Worm (Caenorhabditis elegans) whole organism, late embryonic: ENCODE measurements around the gene T13F2.6.

Experiments used
- Y22D7AL.16 ChIP-seq: sonication (generic microtip); optimal IDR thresholded peaks from 2 replicates; lab custom pipeline; 2016; ENCODE audit warnings: missing genetic modification characterization, missing compliant biosample characterization
- elt-2 ChIP-seq: sonication (generic microtip); optimal IDR thresholded peaks from 2 replicates; lab custom pipeline; 2016; ENCODE audit warnings: missing genetic modification reagents, missing genetic modification characterization, missing compliant biosample characterization
- ets-4 ChIP-seq: sonication (generic microtip); optimal IDR thresholded peaks from 2 replicates; lab custom pipeline; 2016; ENCODE audit warnings: missing genetic modification characterization, missing compliant biosample characterization
- fkh-6 ChIP-seq: sonication (generic microtip); optimal IDR thresholded peaks from 2 replicates; lab custom pipeline; 2016; ENCODE audit warnings: missing genetic modification characterization, missing compliant biosample characterization
- hlh-8 ChIP-seq: sonication (generic microtip); optimal IDR thresholded peaks from 2 replicates; lab custom pipeline; 2016; ENCODE audit warnings: missing genotype, missing genetic modification characterization, missing compliant biosample characterization
- lim-6 ChIP-seq: sonication (generic microtip); optimal IDR thresholded peaks from 2 replicates; lab custom pipeline; 2016; ENCODE audit warnings: missing genetic modification characterization, missing compliant biosample characterization
- lin-11 ChIP-seq: fragments of 200-800 bp; sonication (Bioruptor generic); optimal IDR thresholded peaks from 2 replicates; lab custom pipeline; 2018; ENCODE audit warnings: mild to moderate bottlenecking, missing genetic modification characterization, missing compliant biosample characterization
- nhr-11 ChIP-seq: fragments of 150-350 bp; optimal IDR thresholded peaks from 2 replicates; lab custom pipeline; 2014; ENCODE audit warnings: missing biosample characterization, missing genetic modification characterization
- tbx-2 ChIP-seq: sonication (generic microtip); optimal IDR thresholded peaks from 2 replicates; lab custom pipeline; 2016; ENCODE audit warnings: missing genetic modification characterization, missing compliant biosample characterization

DNA sequence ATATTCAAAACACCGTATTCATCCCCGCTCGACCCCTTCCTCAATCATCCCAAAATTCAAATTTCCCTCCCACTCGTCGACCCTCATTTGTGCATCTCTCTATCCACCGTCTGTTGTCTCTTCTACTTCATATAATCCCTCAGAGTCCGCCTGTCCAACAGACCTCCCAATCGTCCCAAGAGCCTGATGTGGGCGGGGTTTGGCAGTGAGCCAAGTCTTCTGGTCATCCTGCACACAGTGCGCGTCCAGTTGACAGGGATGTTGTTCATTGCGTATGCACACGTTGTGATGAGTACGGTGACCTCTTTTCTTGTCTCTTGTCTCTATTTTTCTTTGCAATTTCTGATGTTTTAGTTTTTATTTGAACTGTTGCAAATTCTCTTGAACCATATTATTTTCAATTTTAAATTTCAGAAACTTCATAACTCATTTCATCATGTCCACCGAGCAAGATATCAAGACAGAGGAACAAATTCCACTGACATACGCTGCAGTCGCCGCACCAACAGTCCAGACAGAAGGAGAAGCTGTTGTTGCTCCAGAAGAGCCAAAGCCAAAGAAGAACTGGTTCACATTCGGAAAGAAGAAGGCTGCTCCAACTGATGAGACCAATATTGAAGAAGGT lies 5.9 kb upstream of the T13F2.6 start, which contains the start of gene cav-1:
- TF ChIP-seq tbx-2 (tag; lab: Kevin White, UChicago) (peak; percentile 31), nhr-11 (tag; lab: Kevin White, UChicago) (no peak), lin-11 (tag; lab: Kevin White, UChicago) (no peak), fkh-6 (tag; lab: Kevin White, UChicago) (no peak), hlh-8 (tag; lab: Kevin White, UChicago) (no peak), elt-2 (tag; lab: Kevin White, UChicago) (no peak), ets-4 (no peak), lim-6 (tag; lab: Kevin White, UChicago) (no peak), Y22D7AL.16 (tag; lab: Kevin White, UChicago) (no peak)
